Worm (Caenorhabditis elegans): ENCODE data around the gene pxn-1.
"Not testable (repeated sequence)": the region's sequence is repeated elsewhere in the genome, so short reads cannot be mapped to it uniquely, and the experiment has no call there.

DNA sequence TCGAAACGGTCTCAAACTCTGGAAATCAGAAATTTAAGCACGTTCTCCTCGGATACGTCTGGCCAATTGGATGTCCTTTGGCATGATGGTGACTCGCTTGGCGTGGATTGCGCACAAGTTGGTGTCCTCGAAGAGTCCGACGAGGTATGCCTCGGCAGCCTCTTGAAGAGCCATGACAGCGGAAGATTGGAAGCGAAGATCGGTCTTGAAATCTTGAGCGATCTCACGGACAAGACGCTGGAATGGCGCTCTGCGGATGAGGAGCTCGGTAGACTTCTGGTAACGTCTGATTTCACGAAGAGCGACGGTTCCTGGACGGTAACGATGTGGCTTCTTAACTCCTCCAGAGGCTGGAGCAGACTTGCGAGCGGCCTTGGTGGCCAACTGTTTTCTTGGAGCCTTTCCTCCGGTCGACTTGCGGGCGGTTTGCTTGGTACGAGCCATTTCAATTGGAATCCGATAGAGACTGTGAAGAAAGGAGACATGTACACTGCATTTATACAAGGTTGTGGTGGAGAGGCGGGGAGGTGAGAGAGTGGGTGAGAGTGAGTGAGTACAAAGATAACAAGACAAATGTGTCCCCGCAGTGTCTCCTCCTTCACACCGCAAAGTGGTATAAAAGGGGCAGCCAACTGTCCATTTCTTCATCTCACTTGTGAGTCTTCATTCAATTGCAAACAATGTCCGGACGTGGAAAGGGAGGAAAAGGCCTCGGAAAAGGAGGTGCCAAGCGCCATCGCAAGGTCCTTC, 40.0 kb downstream of the pxn-1 start, which contains the start of the genes his-6 and his-5:
- not testable (repeated sequence) for TF ChIP-seq ceh-27 (GFP tag; optimal IDR thresholded peaks at IDR 0.05); tbp1 (GFP tag; optimal IDR thresholded peaks at IDR 0.05); C17E4.6 (GFP tag; IDR thresholded peaks at IDR 0.05); Y79H2A.3 (GFP tag; conservative IDR thresholded peaks at IDR 0.05); nhr-80 (tag; optimal IDR thresholded peaks at IDR 0.05); ztf-6 (GFP tag; IDR thresholded peaks at IDR 0.05); sptf-2 (GFP tag; optimal IDR thresholded peaks at IDR 0.05); hlh-26 (GFP tag; conservative IDR thresholded peaks at IDR 0.05); nhr-90 (tag; optimal IDR thresholded peaks at IDR 0.05); aptf-2 (GFP tag; conservative IDR thresholded peaks at IDR 0.05)
- TF ChIP-seq sea-2 (GFP tag; IDR thresholded peaks at IDR 0.05): 0 out of 2 replicates have a peak, but pooled peaks have one; percentile 10
